Worm (Caenorhabditis elegans) whole organism, mixed stage, embryonic: ENCODE measurements around the gene Y105C5A.508.

Source experiments
- M03D4.4 ChIP-seq: sonication (generic microtip); optimal IDR thresholded peaks from 2 replicates; lab custom pipeline; 2017; ENCODE audit warnings: mild to moderate bottlenecking, missing genetic modification characterization, missing compliant biosample characterization
- elt-3 ChIP-seq: fragments of 150-350 bp; optimal IDR thresholded peaks from 2 replicates; lab custom pipeline; 2014; ENCODE audit warnings: missing biosample characterization, missing genetic modification characterization
- ham-2 ChIP-seq: fragments of 200-800 bp; sonication (Bioruptor generic); optimal IDR thresholded peaks from 2 replicates; lab custom pipeline; 2018; ENCODE audit warnings: mild to moderate bottlenecking, missing genetic modification characterization, missing compliant biosample characterization
- lsy-2 ChIP-seq: fragments of 150-350 bp; optimal IDR thresholded peaks from 2 replicates; lab custom pipeline; 2014; ENCODE audit warnings: missing biosample characterization, missing genetic modification characterization
- mab-5 ChIP-seq: fragments of 150-350 bp; optimal IDR thresholded peaks from 2 replicates; lab custom pipeline; 2014; ENCODE audit warnings: missing biosample characterization, missing genetic modification characterization
- mls-2 ChIP-seq: sonication (generic microtip); optimal IDR thresholded peaks from 2 replicates; lab custom pipeline; 2016; ENCODE audit warnings: mild to moderate bottlenecking, missing genetic modification characterization, moderate library complexity, missing compliant biosample characterization
- nhr-237 ChIP-seq: fragments of 150-350 bp; optimal IDR thresholded peaks from 2 replicates; lab custom pipeline; 2014; ENCODE audit warnings: missing biosample characterization, missing genetic modification characterization
- pha-4 ChIP-seq: fragments of 150-350 bp; optimal IDR thresholded peaks from 2 replicates; lab custom pipeline; 2018; ENCODE audit warnings: missing biosample characterization, missing genetic modification reagents, missing genetic modification characterization
- snpc-4 ChIP-seq: fragments of 150-350 bp; optimal IDR thresholded peaks from 2 replicates; lab custom pipeline; 2014; ENCODE audit warnings: missing biosample characterization, missing genetic modification characterization
- tbx-8 ChIP-seq: fragments of 200-800 bp; sonication (Bioruptor generic); optimal IDR thresholded peaks from 2 replicates; lab custom pipeline; 2018; ENCODE audit warnings: mild to moderate bottlenecking, missing genetic modification characterization, moderate library complexity, missing compliant biosample characterization
- unc-62 ChIP-seq: fragments of 150-350 bp; optimal IDR thresholded peaks from 2 replicates; lab custom pipeline; 2014; ENCODE audit warnings: missing biosample characterization, missing genetic modification reagents, missing genetic modification characterization

DNA sequence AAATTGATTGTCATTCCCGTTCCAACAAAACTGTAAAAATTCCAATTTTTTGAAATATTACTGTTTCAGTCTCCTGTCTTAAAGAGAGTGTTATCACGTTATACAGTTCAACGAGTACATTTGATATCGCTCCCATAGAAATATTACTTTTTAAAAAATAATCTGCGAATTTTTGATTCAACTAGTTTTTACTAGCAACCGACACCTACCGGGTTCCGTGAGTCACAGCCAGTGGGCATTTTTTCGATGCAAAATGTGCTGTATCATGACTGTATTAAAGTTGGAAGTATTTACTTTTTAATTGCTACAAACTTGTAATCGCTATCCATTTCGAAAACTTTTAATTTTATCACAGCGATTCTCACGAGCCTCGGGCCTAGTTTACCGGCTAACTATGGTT lies 46.4 kb upstream of the Y105C5A.508 start:
- no peak for TF ChIP-seq mab-5 (tag; lab: Kevin White, UChicago)
- TF ChIP-seq elt-3 (tag; lab: Kevin White, UChicago): no peak
- TF ChIP-seq nhr-237 (tag; lab: Kevin White, UChicago): no peak
- TF ChIP-seq lsy-2: no peak
- no peak for TF ChIP-seq mls-2 (tag; lab: Kevin White, UChicago)
- no peak for TF ChIP-seq snpc-4 (tag; lab: Kevin White, UChicago)
- no peak for TF ChIP-seq ham-2 (GFP tag; lab: Kevin White, UChicago)
- no peak for TF ChIP-seq tbx-8 (GFP tag; lab: Kevin White, UChicago)
- TF ChIP-seq pha-4 (tag; lab: Kevin White, UChicago): no peak
- TF ChIP-seq unc-62 (GFP tag; lab: Kevin White, UChicago): no peak
- no peak for TF ChIP-seq M03D4.4 (tag; lab: Kevin White, UChicago)
